Fruit fly (Drosophila melanogaster): ENCODE results near the gene betaNACtes1.

Gene betaNACtes1

dm6 chrX:14221182-14221581, 48.8 kb upstream of the betaNACtes1 start:
- TF ChIP-seq pros (GFP tag; optimal IDR thresholded peaks at IDR 0.05) (peak; percentile 39), CG7357 (GFP tag; IDR thresholded peaks at IDR 0.05) (no peak), gcm (GFP tag; optimal IDR thresholded peaks at IDR 0.05) (peak; percentile 25), cg (GFP tag; optimal IDR thresholded peaks at IDR 0.05) (peak; percentile 12), CG15479 (GFP tag; optimal IDR thresholded peaks at IDR 0.05) (peak; percentile 88)

DNA sequence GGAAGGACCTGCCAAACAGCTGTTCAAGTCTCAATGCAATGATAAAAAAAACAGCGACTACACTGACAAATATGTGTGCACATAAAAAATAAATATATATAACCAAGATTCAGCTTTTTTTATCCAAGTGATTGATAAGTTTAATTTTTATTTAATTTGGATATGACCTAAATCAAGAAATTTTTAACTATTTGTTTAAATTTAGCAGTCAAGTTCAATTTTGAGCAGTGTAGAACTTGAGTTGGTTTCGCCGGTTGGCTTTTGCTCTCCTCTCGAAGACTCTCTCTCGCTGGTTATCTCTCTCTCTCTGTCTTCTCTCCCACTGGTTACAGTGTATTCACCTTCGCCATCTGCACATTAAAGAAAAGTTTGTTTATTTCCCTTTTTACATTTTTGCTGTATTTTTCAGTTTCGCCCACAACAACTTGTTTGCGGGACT, 45.6 kb upstream of the betaNACtes1 start:
- TF ChIP-seq Meics (GFP tag; optimal IDR thresholded peaks at IDR 0.05): peak; percentile 87
- TF ChIP-seq CG8924 (tag; optimal IDR thresholded peaks at IDR 0.05): peak; percentile 92
- TF ChIP-seq Lpt (GFP tag; optimal IDR thresholded peaks at IDR 0.05): no peak
- no peak for TF ChIP-seq aop (GFP tag; IDR thresholded peaks at IDR 0.05)
- peak; percentile 41 for TF ChIP-seq CG7928 (GFP tag; optimal IDR thresholded peaks at IDR 0.05)
- no peak for TF ChIP-seq MESR4 (GFP tag; optimal IDR thresholded peaks at IDR 0.05)
- no peak for TF ChIP-seq cad (GFP tag; optimal IDR thresholded peaks at IDR 0.05)
- TF ChIP-seq Ets97D (GFP tag; optimal IDR thresholded peaks at IDR 0.05): peak; percentile 33
- TF ChIP-seq Hmx (GFP tag; optimal IDR thresholded peaks at IDR 0.05): peak; percentile 26
- TF ChIP-seq ind (GFP tag; optimal IDR thresholded peaks at IDR 0.05): peak; percentile 82
- TF ChIP-seq sd (tag; optimal IDR thresholded peaks at IDR 0.05): peak; percentile 47
- 0 out of 3 replicates have a peak, but pooled peaks have one; percentile 44 for TF ChIP-seq jigr1 (GFP tag; IDR thresholded peaks at IDR 0.05)
- TF ChIP-seq sc (optimal IDR thresholded peaks at IDR 0.05): no peak
- peak; percentile 67 for TF ChIP-seq sc (GFP tag; optimal IDR thresholded peaks at IDR 0.05)
- TF ChIP-seq ci (GFP tag; IDR thresholded peaks at IDR 0.05): peak; percentile 88
- peak; percentile 23; the same call in 1 of the 2 replicates for TF ChIP-seq dati (GFP tag; IDR thresholded peaks at IDR 0.05)
- TF ChIP-seq H2.0 (GFP tag; IDR thresholded peaks at IDR 0.05): peak; percentile 88
- no peak for TF ChIP-seq lov (optimal IDR thresholded peaks at IDR 0.05)
- 0 out of 3 replicates have a peak, but pooled peaks have one; percentile 59 for TF ChIP-seq lov (GFP tag; IDR thresholded peaks at IDR 0.05)
- no peak for TF ChIP-seq CG42726 (GFP tag; IDR thresholded peaks at IDR 0.05; ENCODE audit: partially characterized antibody)
- peak; percentile 62 for TF ChIP-seq CG12071 (GFP tag; optimal IDR thresholded peaks at IDR 0.05)
- peak; percentile 82 for TF ChIP-seq run (tag; optimal IDR thresholded peaks at IDR 0.05)
- TF ChIP-seq CG10654 (GFP tag; optimal IDR thresholded peaks at IDR 0.05): peak; percentile 78
- peak; percentile 68 for TF ChIP-seq Side (GFP tag; optimal IDR thresholded peaks at IDR 0.05)
- no peak for TF ChIP-seq CG34224 (GFP tag; IDR thresholded peaks at IDR 0.05; ENCODE audit: partially characterized antibody)
- peak; percentile 84 for TF ChIP-seq Awh (GFP tag; IDR thresholded peaks at IDR 0.05)
- TF ChIP-seq GATAe (GFP tag; conservative IDR thresholded peaks at IDR 0.05): no peak
- peak; percentile 0 for TF ChIP-seq B-H2 (GFP tag; optimal IDR thresholded peaks at IDR 0.05)
- peak; percentile 81 for TF ChIP-seq CG14667 (GFP tag; IDR thresholded peaks at IDR 0.05)
- peak; percentile 73 for TF ChIP-seq CG18764 (GFP tag; optimal IDR thresholded peaks at IDR 0.05)
- peak; percentile 67 for TF ChIP-seq maf-S (GFP tag; optimal IDR thresholded peaks at IDR 0.05)
- peak; percentile 77 for TF ChIP-seq corto (GFP tag; optimal IDR thresholded peaks at IDR 0.05)
- TF ChIP-seq Drgx (GFP tag; IDR thresholded peaks at IDR 0.05): peak; percentile 97
- TF ChIP-seq al (GFP tag; IDR thresholded peaks at IDR 0.05): peak; percentile 84
- no peak for TF ChIP-seq pb (GFP tag; optimal IDR thresholded peaks at IDR 0.05)
- TF ChIP-seq dm (GFP tag; optimal IDR thresholded peaks at IDR 0.05): no peak
- peak; percentile 93 for TF ChIP-seq PHDP (tag; optimal IDR thresholded peaks at IDR 0.05)
- TF ChIP-seq stc (GFP tag; IDR thresholded peaks at IDR 0.05): peak; percentile 85
- no peak for TF ChIP-seq CG10431 (GFP tag; optimal IDR thresholded peaks at IDR 0.05)
- TF ChIP-seq Hmr (GFP tag; optimal IDR thresholded peaks at IDR 0.05): peak; percentile 92
- peak; percentile 90 for TF ChIP-seq CG11695 (GFP tag; IDR thresholded peaks at IDR 0.05)
- TF ChIP-seq gem (tag; optimal IDR thresholded peaks at IDR 0.05): peak; percentile 95
- TF ChIP-seq pum (GFP tag; optimal IDR thresholded peaks at IDR 0.05): peak; percentile 69
- peak; percentile 55 for TF ChIP-seq chn (GFP tag; optimal IDR thresholded peaks at IDR 0.05)
- TF ChIP-seq CG11456 (GFP tag; IDR thresholded peaks at IDR 0.05): peak; percentile 81
- no peak for TF ChIP-seq fru (optimal IDR thresholded peaks at IDR 0.05)

Data from whole organism, embryonic.